Fruit fly (Drosophila melanogaster) whole organism, embryonic: ENCODE results near the gene Irk1.

Experiments
- Bteb2 ChIP-seq: fragments of 200-800 bp; sonication (Bioruptor generic); optimal IDR thresholded peaks from 2 replicates; lab custom pipeline; 2016; ENCODE audit warnings: missing biosample characterization, missing genetic modification characterization
- CG10321 ChIP-seq: fragments of 200-800 bp; sonication (Bioruptor generic); IDR thresholded peaks from 2 replicates; pipeline ENCODE4 v1.3.6; 2022; ENCODE audit warnings: missing biosample characterization, missing genetic modification characterization
- CG11560 ChIP-seq: fragments of 200-800 bp; sonication (Bioruptor generic); IDR thresholded peaks from 3 replicates; pipeline ENCODE4 v1.3.6; 2022; ENCODE audit warnings: missing biosample characterization, missing genetic modification characterization
- CG1233 ChIP-seq: fragments of 200-800 bp; sonication (Bioruptor generic); optimal IDR thresholded peaks from 4 replicates; lab custom pipeline; 2018; ENCODE audit warnings: missing biosample characterization, mild to moderate bottlenecking, missing genetic modification characterization
- CG12659 ChIP-seq: fragments of 200-800 bp; sonication (Bioruptor generic); optimal IDR thresholded peaks from 3 replicates; lab custom pipeline; 2017; ENCODE audit warnings: mild to moderate bottlenecking, missing biosample characterization, missing genetic modification reagents, missing genetic modification characterization
- CG14050 ChIP-seq: fragments of 200-800 bp; sonication (Bioruptor generic); IDR thresholded peaks from 3 replicates; pipeline ENCODE4 v1.3.6; 2022; ENCODE audit warnings: missing biosample characterization, missing genetic modification characterization
- CG1529 ChIP-seq: fragments of 200-800 bp; sonication (Bioruptor generic); optimal IDR thresholded peaks from 3 replicates; lab custom pipeline; 2018; ENCODE audit warnings: missing biosample characterization, missing genetic modification characterization
- CG15479 ChIP-seq: fragments of 200-800 bp; sonication (Bioruptor generic); optimal IDR thresholded peaks from 3 replicates; lab custom pipeline; 2019; ENCODE audit warnings: missing biosample characterization, mild to moderate bottlenecking, missing genetic modification characterization, moderate library complexity
- CG17328 ChIP-seq: fragments of 200-800 bp; sonication (Bioruptor generic); IDR thresholded peaks from 2 replicates; pipeline ENCODE4 v1.3.6; 2022; ENCODE audit warnings: missing biosample characterization, missing genetic modification characterization
- CG17829 ChIP-seq: fragments of 200-800 bp; optimal IDR thresholded peaks from 2 replicates; lab custom pipeline; 2019; ENCODE audit warnings: missing biosample characterization, mild to moderate bottlenecking, missing genetic modification characterization, moderate library complexity
- CG1832 ChIP-seq: fragments of 200-800 bp; sonication (Bioruptor generic); optimal IDR thresholded peaks from 2 replicates; lab custom pipeline; 2017; ENCODE audit warnings: missing biosample characterization, mild to moderate bottlenecking, missing genetic modification characterization, inconsistent platforms
- CG18476 ChIP-seq: fragments of 200-800 bp; sonication (Bioruptor generic); optimal IDR thresholded peaks from 2 replicates; lab custom pipeline; 2016; ENCODE audit warnings: missing biosample characterization, mild to moderate bottlenecking, missing genetic modification characterization
- CG3065 ChIP-seq: fragments of 200-800 bp; sonication (Bioruptor generic); optimal IDR thresholded peaks from 2 replicates; lab custom pipeline; 2016; ENCODE audit warnings: missing biosample characterization, missing genetic modification characterization
- CG31224 ChIP-seq: fragments of 200-800 bp; sonication (Bioruptor generic); IDR thresholded peaks from 2 replicates; pipeline ENCODE4 v1.3.6; 2022; ENCODE audit warnings: missing biosample characterization, missing genetic modification characterization
- CG32767 ChIP-seq: fragments of 200-800 bp; sonication (Bioruptor generic); IDR thresholded peaks from 2 replicates; pipeline ENCODE4 v1.3.6; 2022; ENCODE audit warnings: missing biosample characterization, missing genetic modification characterization
- CG33557 ChIP-seq: fragments of 200-800 bp; sonication (Bioruptor generic); optimal IDR thresholded peaks from 2 replicates; lab custom pipeline; 2019; ENCODE audit warnings: missing biosample characterization, mild to moderate bottlenecking, missing genetic modification characterization, moderate library complexity
- CG3407 ChIP-seq: fragments of 200-800 bp; sonication (Bioruptor generic); optimal IDR thresholded peaks from 2 replicates; lab custom pipeline; 2018; ENCODE audit warnings: missing biosample characterization, mild to moderate bottlenecking, missing genetic modification characterization
- CG43689 ChIP-seq: fragments of 200-800 bp; sonication (Bioruptor generic); IDR thresholded peaks from 2 replicates; pipeline ENCODE4 v1.3.6; 2022; ENCODE audit warnings: missing biosample characterization, missing genetic modification characterization
- CG6765 ChIP-seq: fragments of 200-800 bp; sonication (Bioruptor generic); optimal IDR thresholded peaks from 3 replicates; lab custom pipeline; 2017; ENCODE audit warnings: missing biosample characterization, mild to moderate bottlenecking, missing genetic modification characterization
- CG7271 ChIP-seq: fragments of 200-800 bp; sonication (Bioruptor generic); optimal IDR thresholded peaks from 2 replicates; lab custom pipeline; 2018; ENCODE audit warnings: missing biosample characterization, mild to moderate bottlenecking, missing genetic modification characterization, moderate library complexity
- CG7786 ChIP-seq: fragments of 200-800 bp; sonication (Bioruptor generic); optimal IDR thresholded peaks from 2 replicates; lab custom pipeline; 2016; ENCODE audit warnings: missing biosample characterization, missing genetic modification characterization
- CG8089 ChIP-seq: fragments of 200-800 bp; sonication (Bioruptor generic); optimal IDR thresholded peaks from 3 replicates; lab custom pipeline; 2016; ENCODE audit warnings: missing biosample characterization, missing genetic modification characterization
- CG9727 ChIP-seq: fragments of 200-800 bp; sonication (Bioruptor generic); optimal IDR thresholded peaks from 3 replicates; lab custom pipeline; 2017; ENCODE audit warnings: missing biosample characterization, mild to moderate bottlenecking, missing genetic modification characterization
- Deaf1 ChIP-seq: fragments of 200-800 bp; optimal IDR thresholded peaks from 3 replicates; lab custom pipeline; 2019; ENCODE audit warnings: missing biosample characterization, mild to moderate bottlenecking, missing genetic modification characterization, moderate library complexity
- HHEX ChIP-seq: fragments of 200-800 bp; sonication (Bioruptor generic); optimal IDR thresholded peaks from 3 replicates; lab custom pipeline; 2017; ENCODE audit warnings: missing biosample characterization, mild to moderate bottlenecking, missing genetic modification characterization, missing genetic modification reagents
- Poxn ChIP-seq: fragments of 200-800 bp; sonication (Bioruptor generic); IDR thresholded peaks from 2 replicates; pipeline ENCODE4 v1.3.6; 2022; ENCODE audit warnings: missing biosample characterization, missing genetic modification characterization
- Xrp1 ChIP-seq: fragments of 200-800 bp; sonication (Bioruptor generic); IDR thresholded peaks from 2 replicates; pipeline ENCODE4 v1.3.6; 2022; ENCODE audit warnings: missing biosample characterization, missing genetic modification characterization
- ac ChIP-seq: fragments of 200-800 bp; sonication (Bioruptor generic); optimal IDR thresholded peaks from 3 replicates; lab custom pipeline; 2017; ENCODE audit warnings: missing biosample characterization, mild to moderate bottlenecking, missing genetic modification characterization
- ase ChIP-seq: fragments of 200-800 bp; sonication (Bioruptor generic); IDR thresholded peaks from 3 replicates; pipeline ENCODE4 v1.3.6; 2022; ENCODE audit warnings: missing biosample characterization, missing genetic modification characterization
- bab2 ChIP-seq: fragments of 200-800 bp; sonication (Bioruptor generic); optimal IDR thresholded peaks from 2 replicates; lab custom pipeline; 2016; ENCODE audit warnings: missing biosample characterization, missing genetic modification characterization
- bowl ChIP-seq: fragments of 200-800 bp; sonication (Bioruptor generic); IDR thresholded peaks from 2 replicates; pipeline ENCODE4 v1.3.6; 2022; ENCODE audit warnings: missing biosample characterization, missing genetic modification characterization
- cg ChIP-seq: fragments of 200-800 bp; sonication (Bioruptor generic); optimal IDR thresholded peaks from 3 replicates; lab custom pipeline; 2019; ENCODE audit warnings: missing biosample characterization, mild to moderate bottlenecking, missing genetic modification characterization, moderate library complexity
- chif ChIP-seq, 2 experiments: fragments of 200-800 bp; sonication (Bioruptor generic); optimal IDR thresholded peaks; 3 replicates each; lab custom pipeline; 2016; ENCODE audit warnings: missing biosample characterization in 2 of 2, missing genetic modification characterization in 2 of 2
- chn ChIP-seq: fragments of 200-800 bp; sonication (Bioruptor generic); optimal IDR thresholded peaks from 2 replicates; lab custom pipeline; 2016; ENCODE audit warnings: missing biosample characterization, missing genetic modification characterization
- corto ChIP-seq: fragments of 200-800 bp; sonication (Bioruptor generic); optimal IDR thresholded peaks from 2 replicates; lab custom pipeline; 2016; ENCODE audit warnings: missing biosample characterization, mild to moderate bottlenecking, missing genetic modification characterization, moderate library complexity
- crol ChIP-seq: fragments of 200-800 bp; sonication (Bioruptor generic); IDR thresholded peaks from 2 replicates; pipeline ENCODE4 v1.3.6; 2022; ENCODE audit warnings: missing biosample characterization, missing genetic modification characterization
- fd102C ChIP-seq: fragments of 200-800 bp; sonication (Bioruptor generic); optimal IDR thresholded peaks from 2 replicates; lab custom pipeline; 2018; ENCODE audit warnings: missing biosample characterization, mild to moderate bottlenecking, missing genetic modification characterization, moderate library complexity
- gcm2 ChIP-seq: fragments of 200-800 bp; sonication (Bioruptor generic); optimal IDR thresholded peaks from 2 replicates; lab custom pipeline; 2016; ENCODE audit warnings: missing biosample characterization, missing genetic modification characterization
- gt ChIP-seq: fragments of 200-800 bp; sonication (Bioruptor generic); IDR thresholded peaks from 2 replicates; pipeline ENCODE4 v1.3.6; 2022; ENCODE audit warnings: missing biosample characterization, missing genetic modification characterization
- kni ChIP-seq: fragments of 200-800 bp; sonication (Bioruptor generic); optimal IDR thresholded peaks from 3 replicates; lab custom pipeline; 2017; ENCODE audit warnings: mild to moderate bottlenecking, missing biosample characterization, missing genetic modification reagents, missing genetic modification characterization
- odd ChIP-seq: fragments of 200-800 bp; sonication (Bioruptor generic); optimal IDR thresholded peaks from 2 replicates; lab custom pipeline; 2017; ENCODE audit warnings: missing biosample characterization, mild to moderate bottlenecking, missing genetic modification characterization
- phol ChIP-seq: fragments of 200-800 bp; sonication (Bioruptor generic); optimal IDR thresholded peaks from 3 replicates; lab custom pipeline; 2018; ENCODE audit warnings: missing biosample characterization, mild to moderate bottlenecking, missing genetic modification characterization, moderate library complexity
- prd ChIP-seq, 3 experiments: fragments of >200 bp in 2 of 3; fragments of 200-800 bp in 1 of 3; sonication (Bioruptor generic) in 1 of 3; optimal IDR thresholded peaks in 2 of 3; IDR thresholded peaks in 1 of 3; 2 replicates in 2 of 3; 3 replicates in 1 of 3; pipeline versions ENCODE4 v1.3.6 to Lab custom; 2017 to 2022; ENCODE audit warnings: missing biosample characterization in 1 of 3, missing genetic modification characterization in 1 of 3
- tin ChIP-seq: fragments of 200-800 bp; sonication (Bioruptor generic); optimal IDR thresholded peaks from 3 replicates; lab custom pipeline; 2016; ENCODE audit warnings: missing biosample characterization, missing genetic modification characterization
- tup ChIP-seq: fragments of 200-800 bp; sonication (Bioruptor generic); optimal IDR thresholded peaks from 2 replicates; lab custom pipeline; 2016; ENCODE audit warnings: missing biosample characterization, mild to moderate bottlenecking, missing genetic modification characterization, moderate library complexity
- vvl ChIP-seq: fragments of 200-800 bp; sonication (Bioruptor generic); IDR thresholded peaks from 2 replicates; pipeline ENCODE4 v1.3.6; 2022; ENCODE audit warnings: missing biosample characterization, missing genetic modification characterization
- zf30C ChIP-seq: fragments of 200-800 bp; sonication (Bioruptor generic); optimal IDR thresholded peaks from 3 replicates; lab custom pipeline; 2018; ENCODE audit warnings: missing biosample characterization, mild to moderate bottlenecking, missing genetic modification characterization
- zfh1 ChIP-seq: fragments of 200-800 bp; sonication (Bioruptor generic); IDR thresholded peaks from 3 replicates; pipeline ENCODE4 v1.3.6; 2022; ENCODE audit warnings: missing biosample characterization, missing genetic modification characterization
- zfh2 ChIP-seq: fragments of 200-800 bp; sonication (Bioruptor generic); optimal IDR thresholded peaks from 2 replicates; lab custom pipeline; 2016; ENCODE audit warnings: missing biosample characterization, missing genetic modification characterization

Irk1 gene

dm6 chr3R:23133301-23133828, 34.8 kb upstream of the Irk1 start (continued):
- TF ChIP-seq chn (GFP tag; lab: Kevin White, UChicago) (peak; percentile 3), CG15479 (GFP tag; lab: Kevin White, UChicago) (peak; percentile 31), CG7786 (GFP tag; lab: Kevin White, UChicago) (no peak), CG17829 (tag; lab: Kevin White, UChicago) (peak; percentile 39), ac (GFP tag; lab: Kevin White, UChicago) (peak; percentile 44), vvl (GFP tag; lab: Robert Waterston, UW) (peak; percentile 38; the same call in 1 of the 2 replicates), Deaf1 (tag; lab: Kevin White, UChicago) (peak; percentile 3), Xrp1 (peak; percentile 55; the same call in 1 of the 2 replicates), fd102C (GFP tag; lab: Kevin White, UChicago) (peak; percentile 85), chif (GFP tag; optimal IDR thresholded peaks at IDR 0.05; lab: Kevin White, UChicago) (no peak), CG3065 (GFP tag; lab: Kevin White, UChicago) (peak; percentile 65), CG7271 (peak; percentile 65), CG9727 (GFP tag; lab: Kevin White, UChicago) (peak; percentile 64), CG17328 (GFP tag; lab: Robert Waterston, UW) (0 out of 2 replicates have a peak, but pooled peaks have one; percentile 29), CG10321 (GFP tag; lab: Robert Waterston, UW) (peak; percentile 90), CG3407 (GFP tag; lab: Kevin White, UChicago) (no peak), CG32767 (0 out of 2 replicates have a peak, but pooled peaks have one; percentile 18), zfh2 (GFP tag; lab: Kevin White, UChicago) (no peak), CG1233 (GFP tag; lab: Kevin White, UChicago) (peak; percentile 25), phol (tag; lab: Kevin White, UChicago) (peak; percentile 36), CG1832 (GFP tag; lab: Kevin White, UChicago) (peak; percentile 54), bowl (no peak), cg (GFP tag; lab: Kevin White, UChicago) (peak; percentile 57), CG11560 (tag; lab: Robert Waterston, UW) (no peak), zf30C (GFP tag; lab: Kevin White, UChicago) (peak; percentile 80)

DNA sequence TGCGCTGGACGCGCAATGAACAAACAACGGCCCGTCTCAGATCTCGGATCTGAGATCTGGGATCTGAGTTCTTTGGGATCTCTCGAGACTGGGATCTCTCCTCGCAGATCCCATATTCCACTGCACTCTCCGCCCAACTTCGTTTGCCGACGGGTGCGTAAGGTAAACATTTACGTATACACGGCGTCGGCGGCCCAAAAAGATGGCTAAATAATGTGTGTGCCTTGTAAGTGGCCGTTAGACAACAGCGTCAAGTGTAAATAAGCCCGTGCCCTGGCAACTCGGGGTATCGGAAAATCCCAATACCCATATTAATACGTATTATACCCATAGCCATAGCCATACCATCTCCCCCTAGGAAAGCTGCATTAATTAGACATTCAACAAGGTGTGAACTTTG, 33.4 kb upstream of the Irk1 start:
- TF ChIP-seq CG43689 (GFP tag; lab: Robert Waterston, UW) (no peak), Bteb2 (GFP tag; lab: Kevin White, UChicago) (no peak), ac (GFP tag; lab: Kevin White, UChicago) (peak; percentile 26), gcm2 (no peak), crol (GFP tag; lab: Robert Waterston, UW) (no peak), HHEX (peak; percentile 1), tup (GFP tag; lab: Kevin White, UChicago) (no peak), CG1529 (GFP tag; lab: Kevin White, UChicago) (no peak), Poxn (no peak), kni (GFP tag; lab: Kevin White, UChicago) (peak; percentile 83), CG14050 (GFP tag; lab: Robert Waterston, UW) (no peak), CG33557 (peak; percentile 53), CG31224 (no peak), tin (no peak), ase (GFP tag; lab: Robert Waterston, UW) (0 out of 3 replicates have a peak, but pooled peaks have one; percentile 14), bab2 (GFP tag; lab: Kevin White, UChicago) (peak; percentile 4), CG6765 (no peak), CG18476 (no peak), gt (GFP tag; lab: Robert Waterston, UW) (no peak), Xrp1 (peak; percentile 42; the same call in 1 of the 2 replicates), prd (optimal IDR thresholded peaks at IDR 0.05; lab: Kevin White, UChicago) (no peak), prd (GFP tag; IDR thresholded peaks at IDR 0.05; lab: Robert Waterston, UW) (peak; percentile 21; the same call in 1 of the 3 replicates), corto (no peak), odd (peak; percentile 2), CG12659 (GFP tag; lab: Kevin White, UChicago) (no peak), zfh1 (peak; percentile 34; the same call in 1 of the 3 replicates), CG8089 (GFP tag; lab: Kevin White, UChicago) (no peak)
